Worm (Caenorhabditis elegans) whole organism, L4 larva: ENCODE measurements around the gene flad-1.

Experiments used
- F26F4.8 ChIP-seq: fragments of 200-800 bp; sonication (Bioruptor generic); conservative IDR thresholded peaks from 2 replicates; pipeline ENCODE4 v1.3.6; 2022; ENCODE audit warnings: missing genetic modification characterization, missing compliant biosample characterization
- F49E8.2 ChIP-seq: sonication (generic microtip); optimal IDR thresholded peaks from 2 replicates; lab custom pipeline; 2016; ENCODE audit warnings: missing compliant biosample characterization, mild to moderate bottlenecking, missing genetic modification characterization, borderline replicate concordance
- T20F7.1 ChIP-seq: fragments of 200-800 bp; sonication (Bioruptor generic); optimal IDR thresholded peaks from 2 replicates; lab custom pipeline; 2018; ENCODE audit warnings: mild to moderate bottlenecking, missing genetic modification characterization, missing compliant biosample characterization
- T26A8.4 ChIP-seq: fragments of 200-800 bp; sonication (Bioruptor generic); IDR thresholded peaks from 2 replicates; pipeline ENCODE4 v1.3.6; 2022; ENCODE audit warnings: missing genetic modification characterization, missing compliant biosample characterization
- aha-1 ChIP-seq: fragments of 150-350 bp; peaks from one replicate; lab custom pipeline; 2014; ENCODE audit warnings: missing biosample characterization, missing genetic modification characterization
- aly-2 ChIP-seq: sonication (generic microtip); optimal IDR thresholded peaks from 2 replicates; lab custom pipeline; 2018; ENCODE audit warnings: missing biosample characterization, missing genetic modification characterization
- ama-1 ChIP-seq: fragments of 150-350 bp; optimal IDR thresholded peaks from 2 replicates; lab custom pipeline; 2014; ENCODE audit warnings: inconsistent platforms, mixed read lengths
- arid-1 ChIP-seq: fragments of 200-800 bp; sonication (Bioruptor generic); conservative IDR thresholded peaks from 2 replicates; pipeline ENCODE4 v1.3.6; 2022; ENCODE audit warnings: missing genetic modification reagents, missing genetic modification characterization, missing compliant biosample characterization
- ceh-20 ChIP-seq: fragments of 200-800 bp; sonication (Bioruptor generic); IDR thresholded peaks from 2 replicates; pipeline ENCODE4 v1.3.6; 2022; ENCODE audit warnings: missing genetic modification reagents, missing genetic modification characterization, missing compliant biosample characterization
- ceh-28 ChIP-seq: fragments of 150-350 bp; optimal IDR thresholded peaks from 2 replicates; lab custom pipeline; 2014; ENCODE audit warnings: missing biosample characterization, missing genetic modification reagents, missing genetic modification characterization
- ceh-32 ChIP-seq: sonication (generic microtip); optimal IDR thresholded peaks from 2 replicates; lab custom pipeline; 2016; ENCODE audit warnings: mild to moderate bottlenecking, missing genetic modification characterization, missing compliant biosample characterization; ENCODE audit not compliant: poor library complexity
- ceh-44 ChIP-seq: fragments of 200-800 bp; sonication (Bioruptor generic); IDR thresholded peaks from 2 replicates; pipeline ENCODE4 v1.3.6; 2022; ENCODE audit warnings: missing genetic modification reagents, missing genetic modification characterization, missing compliant biosample characterization
- cey-2 ChIP-seq: sonication (generic microtip); optimal IDR thresholded peaks from 3 replicates; lab custom pipeline; 2017; ENCODE audit warnings: missing genetic modification characterization, mild to moderate bottlenecking, missing compliant biosample characterization, antibody characterized with exemption, borderline replicate concordance; ENCODE audit not compliant: insufficient read depth
- daf-19 ChIP-seq: fragments of 200-800 bp; sonication (Bioruptor generic); conservative IDR thresholded peaks from 2 replicates; pipeline ENCODE4 v1.3.6; 2022; ENCODE audit warnings: missing genetic modification characterization, missing compliant biosample characterization
- duxl-1 ChIP-seq: sonication (generic microtip); optimal IDR thresholded peaks from 2 replicates; lab custom pipeline; 2016; ENCODE audit warnings: mild to moderate bottlenecking, missing genetic modification characterization, moderate library complexity, missing compliant biosample characterization; ENCODE audit not compliant: poor library complexity
- dve-1 ChIP-seq: sonication (generic microtip); optimal IDR thresholded peaks from 2 replicates; lab custom pipeline; 2017; ENCODE audit warnings: antibody characterized with exemption, mild to moderate bottlenecking, missing genetic modification characterization, missing compliant biosample characterization; ENCODE audit not compliant: insufficient read depth
- fkh-10 ChIP-seq: fragments of 150-350 bp; optimal IDR thresholded peaks from 2 replicates; lab custom pipeline; 2014; ENCODE audit warnings: missing biosample characterization, missing genetic modification reagents, missing genetic modification characterization
- gei-8 ChIP-seq: fragments of 200-800 bp; sonication (Bioruptor generic); optimal IDR thresholded peaks from 2 replicates; lab custom pipeline; 2018; ENCODE audit warnings: mild to moderate bottlenecking, missing genetic modification characterization, missing compliant biosample characterization
- hif-1 ChIP-seq, 2 experiments: sonication (generic microtip); optimal IDR thresholded peaks; 2 replicates each; lab custom pipeline; 2016 to 2017; ENCODE audit warnings: missing compliant biosample characterization in 2 of 2, missing genetic modification characterization in 2 of 2, missing genetic modification reagents in 2 of 2, missing genotype in 2 of 2, mild to moderate bottlenecking in 1 of 2
- hlh-11 ChIP-seq: fragments of 200-800 bp; sonication (Bioruptor generic); optimal IDR thresholded peaks from 2 replicates; lab custom pipeline; 2018; ENCODE audit warnings: mild to moderate bottlenecking, missing genetic modification characterization, missing compliant biosample characterization
- lin-1 ChIP-seq: fragments of 200-800 bp; sonication (Bioruptor generic); IDR thresholded peaks from 2 replicates; pipeline ENCODE4 v1.3.6; 2022; ENCODE audit warnings: missing genetic modification reagents, missing genetic modification characterization, missing compliant biosample characterization
- lin-38 ChIP-seq: fragments of 200-800 bp; sonication (Bioruptor generic); IDR thresholded peaks from 2 replicates; pipeline ENCODE4 v1.3.6; 2022; ENCODE audit warnings: missing genetic modification reagents, missing genetic modification characterization, missing compliant biosample characterization
- lin-39 ChIP-seq: fragments of 150-350 bp; optimal IDR thresholded peaks from 2 replicates; lab custom pipeline; 2014; ENCODE audit warnings: missing biosample characterization, missing genetic modification reagents, missing genetic modification characterization
- mdl-1 ChIP-seq, 2 experiments: fragments of 150-350 bp in 1 of 2; sonication (generic microtip) in 1 of 2; optimal IDR thresholded peaks; 2 replicates each; lab custom pipeline; 2014 to 2017; ENCODE audit warnings: missing biosample characterization in 2 of 2, missing genetic modification characterization in 2 of 2
- mep-1 ChIP-seq: fragments of 150-350 bp; sonication (generic microtip); optimal IDR thresholded peaks from 3 replicates; lab custom pipeline; 2014; ENCODE audit warnings: missing biosample characterization, missing genetic modification characterization
- nhr-10 ChIP-seq: fragments of 150-350 bp; optimal IDR thresholded peaks from 2 replicates; lab custom pipeline; 2014; ENCODE audit warnings: missing biosample characterization, missing genetic modification characterization
- nhr-11 ChIP-seq: fragments of 150-350 bp; optimal IDR thresholded peaks from 2 replicates; lab custom pipeline; 2014; ENCODE audit warnings: missing biosample characterization, missing genetic modification characterization
- nhr-6 ChIP-seq: fragments of 150-350 bp; optimal IDR thresholded peaks from 2 replicates; lab custom pipeline; 2014; ENCODE audit warnings: missing biosample characterization, missing genetic modification characterization
- nhr-76 ChIP-seq: fragments of 150-350 bp; optimal IDR thresholded peaks from 2 replicates; lab custom pipeline; 2014; ENCODE audit warnings: missing biosample characterization, missing genetic modification characterization
- nhr-77 ChIP-seq: fragments of 150-350 bp; optimal IDR thresholded peaks from 2 replicates; lab custom pipeline; 2014; ENCODE audit warnings: missing biosample characterization, missing genetic modification characterization
- php-3 ChIP-seq: fragments of 200-800 bp; sonication (Bioruptor generic); IDR thresholded peaks from 2 replicates; pipeline ENCODE4 v1.3.6; 2022; ENCODE audit warnings: missing genetic modification reagents, missing genetic modification characterization, missing compliant biosample characterization
- pqm-1 ChIP-seq: sonication (generic microtip); optimal IDR thresholded peaks from 2 replicates; lab custom pipeline; 2017; ENCODE audit warnings: missing biosample characterization, missing genetic modification characterization
- rbr-2 ChIP-seq: sonication (generic microtip); optimal IDR thresholded peaks from 2 replicates; lab custom pipeline; 2016; ENCODE audit warnings: missing genotype, missing genetic modification characterization, missing compliant biosample characterization
- saeg-2 ChIP-seq: fragments of 200-800 bp; sonication (Bioruptor generic); IDR thresholded peaks from 2 replicates; pipeline ENCODE4 v1.3.6; 2022; ENCODE audit warnings: missing genetic modification reagents, missing genetic modification characterization, missing compliant biosample characterization
- set-16 ChIP-seq: fragments of 200-800 bp; sonication (Bioruptor generic); IDR thresholded peaks from 2 replicates; pipeline ENCODE4 v1.3.6; 2022; ENCODE audit warnings: missing genetic modification reagents, missing genetic modification characterization, missing compliant biosample characterization
- snpc-4 ChIP-seq: fragments of 150-350 bp; optimal IDR thresholded peaks from 2 replicates; lab custom pipeline; 2014; ENCODE audit warnings: missing biosample characterization, missing genetic modification characterization
- tag-97 ChIP-seq: fragments of 200-800 bp; sonication (Bioruptor generic); IDR thresholded peaks from 2 replicates; pipeline ENCODE4 v1.3.6; 2022; ENCODE audit warnings: missing genetic modification characterization, missing compliant biosample characterization
- unc-130 ChIP-seq: sonication (generic microtip); optimal IDR thresholded peaks from 2 replicates; lab custom pipeline; 2016; ENCODE audit warnings: missing genetic modification reagents, missing genetic modification characterization, missing compliant biosample characterization
- unc-62 ChIP-seq, 3 experiments: fragments of 150-350 bp in 1 of 3; sonication (generic microtip); optimal IDR thresholded peaks in 2 of 3; peaks in 1 of 3; 1 replicate in 1 of 3; 2 replicates in 2 of 3; lab custom pipeline; 2014 to 2017; ENCODE audit warnings: missing biosample characterization in 3 of 3, missing genetic modification characterization in 3 of 3, missing genetic modification reagents in 3 of 3, missing genotype in 1 of 3
- vab-7 ChIP-seq: fragments of 200-800 bp; sonication (Bioruptor generic); IDR thresholded peaks from 2 replicates; pipeline ENCODE4 v1.3.6; 2022; ENCODE audit warnings: missing genetic modification reagents, missing genetic modification characterization, missing compliant biosample characterization
- zag-1 ChIP-seq: fragments of 150-350 bp; optimal IDR thresholded peaks from 2 replicates; lab custom pipeline; 2014; ENCODE audit warnings: missing biosample characterization, missing genetic modification characterization
- zip-2 ChIP-seq: fragments of 150-350 bp; optimal IDR thresholded peaks from 2 replicates; lab custom pipeline; 2014; ENCODE audit warnings: missing biosample characterization, missing genetic modification characterization
- ztf-11 ChIP-seq: fragments of 150-350 bp; optimal IDR thresholded peaks from 2 replicates; lab custom pipeline; 2014; ENCODE audit warnings: missing biosample characterization, missing genetic modification characterization

Gene flad-1

DNA sequence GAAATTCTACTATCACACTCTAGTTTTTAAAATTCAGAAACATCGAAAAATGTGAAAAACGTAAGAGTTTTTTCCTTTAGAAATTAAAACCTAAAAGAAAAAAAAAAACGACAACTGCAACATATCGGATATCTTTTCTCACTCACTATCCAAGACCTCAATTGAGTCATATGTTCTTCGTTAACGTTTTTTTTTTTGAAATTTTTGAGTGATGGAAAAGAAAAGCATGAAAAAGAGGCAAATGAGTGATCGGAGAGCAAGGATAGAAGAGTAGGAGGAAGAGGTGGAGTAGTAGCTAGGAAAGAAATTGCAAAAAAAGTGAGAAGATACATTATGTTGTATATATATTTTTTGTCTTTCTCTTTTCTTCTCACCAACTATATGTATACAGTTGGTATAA lies 45.6 kb downstream of the flad-1 start:
- TF ChIP-seq mep-1 (tag; lab: Kevin White, UChicago), result no peak
- no peak for TF ChIP-seq saeg-2 (GFP tag; lab: Robert Waterston, UW)
- TF ChIP-seq lin-1, result no peak
- no peak for TF ChIP-seq mdl-1 (tag; optimal IDR thresholded peaks at IDR 0.05; lab: Kevin White, UChicago)
- no peak for TF ChIP-seq F26F4.8 (GFP tag; lab: Robert Waterston, UW)
- no peak for TF ChIP-seq unc-130 (GFP tag; lab: Kevin White, UChicago)
- TF ChIP-seq arid-1 (GFP tag; lab: Robert Waterston, UW), result no peak
- no peak for TF ChIP-seq snpc-4
- TF ChIP-seq hif-1 (tag; optimal IDR thresholded peaks at IDR 0.05; lab: Kevin White, UChicago), result peak in 1 of 2 experiments; percentile 4
- TF ChIP-seq nhr-11 (tag; lab: Kevin White, UChicago), result peak; percentile 6
- TF ChIP-seq php-3 (GFP tag; lab: Robert Waterston, UW), result no peak
- no peak for TF ChIP-seq ama-1 (lab: Kevin White, UChicago)
- TF ChIP-seq ztf-11, result no peak
- no peak for TF ChIP-seq lin-39 (tag; lab: Kevin White, UChicago)
- no peak for TF ChIP-seq T20F7.1
- no peak for TF ChIP-seq zag-1
- peak; percentile 17 for TF ChIP-seq hlh-11 (tag; lab: Kevin White, UChicago)
- no peak for TF ChIP-seq ceh-32 (tag; lab: Kevin White, UChicago)
- no peak for TF ChIP-seq tag-97 (GFP tag; lab: Robert Waterston, UW)
- no peak for TF ChIP-seq pqm-1 (tag; lab: Kevin White, UChicago)
- no peak for TF ChIP-seq ceh-20 (GFP tag; lab: Robert Waterston, UW)

DNA sequence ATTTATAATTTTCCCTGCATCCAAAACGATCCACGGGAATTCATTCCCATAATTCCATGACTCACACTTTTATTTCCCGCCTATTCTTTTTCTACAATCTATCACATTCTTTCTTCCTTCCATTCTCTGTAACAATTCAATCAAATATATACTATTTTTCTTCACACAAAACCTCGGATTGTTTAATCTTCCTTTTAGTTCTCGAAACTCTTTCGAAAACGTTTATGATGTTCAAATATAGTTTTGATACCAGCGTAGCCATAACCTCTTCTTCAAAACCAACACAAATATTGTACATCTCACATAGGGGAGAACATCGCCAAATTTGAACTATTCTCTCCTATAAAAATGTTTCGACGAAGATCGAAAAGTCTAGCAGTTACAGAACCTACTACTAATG lies 46.9 kb downstream of the flad-1 start, which contains the start of gene lec-3:
Gene lec-3, plus strand, starts transcription at position 301 of the 400 bp plus-strand sequence.
- TF ChIP-seq dve-1 (tag; lab: Kevin White, UChicago) (peak; percentile 11), nhr-76 (tag; lab: Kevin White, UChicago) (no peak)

DNA sequence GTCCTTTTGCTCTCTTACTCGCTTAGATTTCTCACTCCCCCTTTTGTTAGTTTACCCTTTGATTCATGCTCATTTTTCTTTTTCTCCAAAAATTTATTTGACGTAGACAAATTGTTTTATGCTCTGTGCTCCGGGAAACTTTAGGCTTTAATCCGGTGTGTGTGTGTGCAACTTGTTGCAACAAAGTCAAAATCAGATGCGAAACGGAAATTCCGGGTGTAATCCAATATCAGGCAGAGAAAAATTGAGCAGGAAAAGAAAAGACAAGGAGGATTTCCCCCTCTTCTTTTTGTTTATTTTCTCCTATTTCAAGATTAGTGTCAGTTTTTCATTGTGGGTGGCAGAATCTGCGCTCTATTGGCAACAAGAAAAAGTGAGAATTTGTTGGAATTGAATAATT lies 48.5 kb downstream of the flad-1 start:
- peak; percentile 7 for TF ChIP-seq fkh-10 (GFP tag; lab: Kevin White, UChicago)
- no peak for TF ChIP-seq nhr-76 (tag; lab: Kevin White, UChicago)

DNA sequence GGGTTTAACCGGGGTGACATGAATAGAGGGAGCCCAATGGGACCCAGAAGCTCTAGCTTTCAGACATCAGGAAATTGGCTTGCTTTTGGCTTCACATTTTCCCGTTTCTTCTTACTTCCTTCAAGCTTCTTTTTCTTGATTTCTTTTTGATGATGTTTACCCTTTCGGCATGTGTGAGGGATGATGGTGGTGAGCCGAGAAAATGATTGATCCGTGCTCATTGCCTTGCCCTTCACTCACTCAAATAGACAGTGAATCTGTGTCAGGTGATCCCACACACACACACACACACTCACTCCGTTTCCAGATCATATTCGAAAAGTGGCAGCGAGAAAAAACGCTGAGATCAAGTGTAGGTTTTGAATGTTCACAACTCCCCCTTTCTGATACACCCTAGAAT lies 50.7 kb downstream of the flad-1 start:
- TF ChIP-seq snpc-4 (no peak), gei-8 (GFP tag; lab: Kevin White, UChicago) (no peak), ceh-20 (GFP tag; lab: Robert Waterston, UW) (peak; percentile 14; the same call in 1 of the 2 replicates), ceh-44 (no peak), zip-2 (tag; lab: Kevin White, UChicago) (no peak), mdl-1 (tag; optimal IDR thresholded peaks at IDR 0.05; lab: Kevin White, UChicago) (no peak), cey-2 (tag; lab: Kevin White, UChicago) (no peak), F49E8.2 (tag; lab: Kevin White, UChicago) (no peak), nhr-6 (tag; lab: Kevin White, UChicago) (no peak), aly-2 (no peak), daf-19 (GFP tag; lab: Robert Waterston, UW) (no peak), nhr-11 (tag; lab: Kevin White, UChicago) (peak; percentile 39), nhr-77 (no peak), rbr-2 (tag; lab: Kevin White, UChicago) (no peak), duxl-1 (tag; lab: Kevin White, UChicago) (no peak), aha-1 (tag; lab: Kevin White, UChicago) (no peak), lin-38 (no peak), vab-7 (GFP tag; lab: Robert Waterston, UW) (no peak), set-16 (no peak), nhr-10 (tag; lab: Kevin White, UChicago) (no peak), unc-62 (GFP tag; optimal IDR thresholded peaks at IDR 0.05 in 1 of 2; lab: Kevin White, UChicago) (peak in 1 of 2 experiments; percentile 91), unc-62 (tag; optimal IDR thresholded peaks at IDR 0.05; lab: Kevin White, UChicago) (no peak), T26A8.4 (GFP tag; lab: Robert Waterston, UW) (no peak), ceh-28 (no peak)
- TF ChIP-seq, all 104 proteins: peak for 3
